Fruit fly (Drosophila melanogaster) whole organism, wandering third instar larva: ENCODE results near the gene Lkr.

ENCODE experiments used
- Abd-B ChIP-seq: fragments of >200 bp; optimal IDR thresholded peaks from 2 replicates; lab custom pipeline; 2017; ENCODE audit warnings: missing biosample characterization, missing genetic modification characterization
- CG9705 ChIP-seq: fragments of 200-800 bp; sonication (Bioruptor generic); optimal IDR thresholded peaks from 2 replicates; lab custom pipeline; 2018; ENCODE audit warnings: missing biosample characterization, mild to moderate bottlenecking, missing genetic modification characterization
- Hr78 ChIP-seq: fragments of >200 bp; optimal IDR thresholded peaks from 2 replicates; lab custom pipeline; 2017; ENCODE audit warnings: missing biosample characterization, missing genetic modification characterization
- br ChIP-seq: fragments of 200-800 bp; sonication (Bioruptor generic); optimal IDR thresholded peaks from 2 replicates; lab custom pipeline; 2016; ENCODE audit warnings: missing biosample characterization, missing genetic modification characterization
- brk ChIP-seq: fragments of 200-800 bp; sonication (Bioruptor generic); optimal IDR thresholded peaks from 2 replicates; lab custom pipeline; 2016; ENCODE audit warnings: missing biosample characterization, mild to moderate bottlenecking, missing genetic modification characterization
- dmrt93B ChIP-seq: fragments of 200-800 bp; sonication (Bioruptor generic); optimal IDR thresholded peaks from 2 replicates; lab custom pipeline; 2018; ENCODE audit warnings: missing biosample characterization, mild to moderate bottlenecking, missing genetic modification characterization
- fru ChIP-seq: fragments of 200-800 bp; sonication (Bioruptor generic); optimal IDR thresholded peaks from 3 replicates; lab custom pipeline; 2016; ENCODE audit warnings: missing biosample characterization, mild to moderate bottlenecking, missing genetic modification characterization

DNA sequence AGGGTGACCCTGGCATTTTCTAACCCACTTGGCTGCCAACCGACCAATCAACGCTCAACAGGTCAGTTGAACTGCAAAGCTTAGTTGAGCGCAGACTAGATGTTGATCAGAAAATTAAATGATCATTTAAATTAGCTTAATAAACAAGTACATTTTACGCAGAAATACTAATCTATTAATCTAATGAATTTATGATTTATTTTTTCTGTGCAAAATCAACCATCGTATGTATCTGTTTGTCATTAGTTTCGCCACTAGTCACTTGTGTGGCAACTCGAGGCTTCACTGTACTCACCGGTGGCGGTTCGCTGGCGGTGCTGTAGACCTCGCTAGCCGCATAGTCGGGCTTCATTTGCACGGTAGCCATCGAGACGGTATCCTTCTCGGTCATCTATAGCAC lies 47.4 kb upstream of the Lkr start:
- no peak for TF ChIP-seq Abd-B (GFP tag; lab: Kevin White, UChicago)
- TF ChIP-seq fru (GFP tag; lab: Kevin White, UChicago) = no peak
- no peak for TF ChIP-seq brk
- no peak for TF ChIP-seq dmrt93B (GFP tag; lab: Kevin White, UChicago)
- no peak for TF ChIP-seq Hr78 (GFP tag; lab: Kevin White, UChicago)
- TF ChIP-seq br (GFP tag; lab: Kevin White, UChicago) = no peak
- TF ChIP-seq CG9705 (GFP tag; lab: Kevin White, UChicago) = no peak
